Fruit fly (Drosophila melanogaster): ENCODE results near the gene Nhe2.

Gene Nhe2

DNA sequence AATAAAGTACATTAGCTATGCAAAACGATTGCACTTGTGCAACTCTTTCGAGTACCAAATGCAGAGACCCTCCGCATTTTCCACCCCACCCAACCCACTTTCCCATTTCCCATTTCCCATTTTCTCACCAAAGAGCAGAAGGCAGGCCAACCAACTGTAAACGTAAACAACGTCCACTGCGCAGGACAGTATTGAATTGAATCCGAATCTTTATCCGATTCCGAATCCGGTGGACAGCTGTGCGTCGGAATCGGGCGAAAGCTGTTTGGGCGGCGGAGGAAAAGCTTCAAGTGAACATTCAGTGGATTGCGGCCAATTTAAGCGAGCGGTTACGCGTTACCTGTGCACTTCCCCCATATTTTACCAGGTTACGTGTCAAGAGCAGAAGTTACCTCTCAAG, 29.3 kb upstream of the Nhe2 start, which contains the start of gene tadr (continued):
- TF ChIP-seq Gug (GFP tag; IDR thresholded peaks at IDR 0.05): no peak
- TF ChIP-seq lmd (GFP tag; IDR thresholded peaks at IDR 0.05): no peak
- TF ChIP-seq CG8478 (optimal IDR thresholded peaks at IDR 0.05): no peak
- no peak for TF ChIP-seq tin (GFP tag; optimal IDR thresholded peaks at IDR 0.05)
- no peak for TF ChIP-seq HmgD (GFP tag; optimal IDR thresholded peaks at IDR 0.05)
- no peak for TF ChIP-seq CG10462 (GFP tag; optimal IDR thresholded peaks at IDR 0.05)
- TF ChIP-seq CG6175 (GFP tag; IDR thresholded peaks at IDR 0.05): no peak
- peak; percentile 79 for TF ChIP-seq ewg (GFP tag; optimal IDR thresholded peaks at IDR 0.05)
- TF ChIP-seq CG6254 (GFP tag; optimal IDR thresholded peaks at IDR 0.05): no peak
- TF ChIP-seq fd102C (GFP tag; optimal IDR thresholded peaks at IDR 0.05): no peak
- no peak for TF ChIP-seq CG12942 (GFP tag; optimal IDR thresholded peaks at IDR 0.05)
- TF ChIP-seq ftz-f1 (GFP tag; optimal IDR thresholded peaks at IDR 0.05): no peak
- no peak for TF ChIP-seq br (optimal IDR thresholded peaks at IDR 0.05)
- peak; percentile 11 for TF ChIP-seq Jarid2 (GFP tag; optimal IDR thresholded peaks at IDR 0.05)

DNA sequence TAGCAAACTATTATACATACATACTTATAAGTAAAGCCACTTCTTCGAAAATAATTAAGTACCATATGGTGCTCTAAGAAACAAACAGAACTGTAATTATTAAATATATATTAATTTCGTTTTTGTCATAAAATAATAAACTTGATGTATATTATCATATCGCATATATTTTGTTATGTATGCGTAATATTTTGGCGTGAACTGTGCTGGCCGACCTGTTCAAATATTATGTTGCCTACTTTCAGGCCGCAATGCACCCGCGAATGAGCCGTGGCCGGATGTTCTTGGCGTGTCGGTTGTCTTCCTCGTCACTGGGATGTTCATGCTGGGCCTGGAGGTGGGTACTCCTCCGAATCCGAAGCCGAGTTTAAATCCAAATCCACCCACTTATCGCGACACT, 26.5 kb upstream of the Nhe2 start:
- no peak for TF ChIP-seq danr (GFP tag; IDR thresholded peaks at IDR 0.05)
- TF ChIP-seq CG11456 (GFP tag; IDR thresholded peaks at IDR 0.05): 0 out of 3 replicates have a peak, but pooled peaks have one; percentile 18
- TF ChIP-seq CG15073 (GFP tag; optimal IDR thresholded peaks at IDR 0.05): peak; percentile 95
- TF ChIP-seq CG8388 (GFP tag; optimal IDR thresholded peaks at IDR 0.05): peak; percentile 68

dm6 chr2L:21082444-21083201, 21.7 kb upstream of the Nhe2 start, which contains the start of gene CG33511:
TSS of gene CG33511 (minus strand) at chr2L:21082494.
- TF ChIP-seq CG13287 (GFP tag; IDR thresholded peaks at IDR 0.05; ENCODE audit: partially characterized antibody) (no peak), Ets65A (GFP tag) (peak; percentile 55), CG15479 (GFP tag; optimal IDR thresholded peaks at IDR 0.05) (peak; percentile 85), CG14860 (GFP tag; IDR thresholded peaks at IDR 0.05; ENCODE audit: partially characterized antibody) (no peak)

DNA sequence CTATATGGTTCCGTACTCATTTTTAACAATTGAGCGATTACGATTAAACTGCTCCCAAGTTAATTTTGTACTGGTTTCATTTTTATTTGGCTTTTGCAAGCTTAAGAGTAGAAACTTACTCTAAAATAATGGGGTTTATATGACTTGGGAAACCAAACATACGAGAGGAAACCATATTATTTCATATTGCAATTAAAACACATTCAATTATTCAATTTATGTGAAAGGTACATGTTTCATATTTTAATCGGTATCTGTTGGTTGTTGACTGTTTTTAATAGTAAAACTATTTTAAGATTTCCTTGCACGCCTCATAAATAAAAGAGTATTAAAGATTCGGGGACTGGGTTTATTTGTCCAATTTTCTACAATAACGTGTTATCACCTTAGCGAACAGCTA, 20.1 kb upstream of the Nhe2 start, which contains the start of gene CG33510:
Gene CG33510, minus strand, starts transcription at position 59 of the 400 bp plus-strand sequence.
- TF ChIP-seq exex (tag; optimal IDR thresholded peaks at IDR 0.05) (peak; percentile 5), Max (GFP tag; optimal IDR thresholded peaks at IDR 0.05) (no peak)

dm6 chr2L:21086406-21086805, 18.0 kb upstream of the Nhe2 start, which contains the start of gene CG33509:
TSS of gene CG33509 (minus strand) at chr2L:21086506.
- TF ChIP-seq z (GFP tag; IDR thresholded peaks at IDR 0.05): peak; percentile 83
- no peak for TF ChIP-seq Taf1 (GFP tag; IDR thresholded peaks at IDR 0.05)
- TF ChIP-seq Elba2 (GFP tag; optimal IDR thresholded peaks at IDR 0.05): no peak
- TF ChIP-seq CG16863 (GFP tag; optimal IDR thresholded peaks at IDR 0.05): no peak
- TF ChIP-seq CG9437 (GFP tag; optimal IDR thresholded peaks at IDR 0.05): peak; percentile 24

- no peak for TF ChIP-seq eyg (GFP tag; optimal IDR thresholded peaks at IDR 0.05)
- TF ChIP-seq CG9215 (GFP tag; IDR thresholded peaks at IDR 0.05): no peak
- TF ChIP-seq CG4424 (GFP tag; optimal IDR thresholded peaks at IDR 0.05): no peak
- no peak for TF ChIP-seq CG2889 (GFP tag; IDR thresholded peaks at IDR 0.05)
- TF ChIP-seq pum (GFP tag; optimal IDR thresholded peaks at IDR 0.05): no peak
Measured at dm6 chr2L:21088651-21089050, 15.7 kb upstream of the Nhe2 start, which contains the start of gene ppk13. TSS of gene ppk13 (minus strand) at chr2L:21088751.

Measured in whole organism, embryonic.